Fruit fly (Drosophila melanogaster) whole organism, wandering third instar larva: Measurements from ENCODE around the gene CG42240.

Experiments
- GATAd ChIP-seq: sonication (Bioruptor generic); optimal IDR thresholded peaks from 2 replicates; lab custom pipeline; 2016; ENCODE audit warnings: missing biosample characterization, missing genetic modification characterization
- Hr78 ChIP-seq: fragments of >200 bp; optimal IDR thresholded peaks from 2 replicates; lab custom pipeline; 2017; ENCODE audit warnings: missing biosample characterization, missing genetic modification characterization
- Mio ChIP-seq: sonication (Bioruptor generic); optimal IDR thresholded peaks from 2 replicates; lab custom pipeline; 2016; ENCODE audit warnings: missing biosample characterization, missing genetic modification characterization
- fru ChIP-seq: fragments of 200-800 bp; sonication (Bioruptor generic); optimal IDR thresholded peaks from 3 replicates; lab custom pipeline; 2016; ENCODE audit warnings: missing biosample characterization, mild to moderate bottlenecking, missing genetic modification characterization
- sage ChIP-seq: fragments of 200-800 bp; sonication (Bioruptor generic); optimal IDR thresholded peaks from 2 replicates; lab custom pipeline; 2016; ENCODE audit warnings: missing biosample characterization, mild to moderate bottlenecking, missing genetic modification characterization

dm6 chrX:6301052-6301451 is 29.6 kb upstream of the CG42240 start, which contains the start of gene CG12219:
- TF ChIP-seq Mio (no peak), GATAd (GFP tag; lab: Kevin White, UChicago) (no peak), fru (GFP tag; lab: Kevin White, UChicago) (no peak), Hr78 (GFP tag; lab: Kevin White, UChicago) (no peak), sage (GFP tag; lab: Kevin White, UChicago) (no peak)
